Worm (Caenorhabditis elegans) whole organism, young adult: ENCODE data around the gene Y54F10AM.6.

Experiments used
- B0019.2 ChIP-seq: fragments of 200-800 bp; sonication (Bioruptor generic); conservative IDR thresholded peaks from 2 replicates; pipeline ENCODE4 v1.3.6; 2022; ENCODE audit warnings: missing genetic modification reagents, missing genetic modification characterization, missing compliant biosample characterization
- D2030.7 ChIP-seq: fragments of 200-800 bp; sonication (Bioruptor generic); IDR thresholded peaks from 2 replicates; pipeline ENCODE4 v1.3.6; 2022; ENCODE audit warnings: missing genetic modification reagents, missing genetic modification characterization, missing compliant biosample characterization
- F33H1.4 ChIP-seq: fragments of 200-800 bp; sonication (Bioruptor generic); IDR thresholded peaks from 2 replicates; pipeline ENCODE4 v1.3.6; 2022; ENCODE audit warnings: missing genetic modification reagents, missing genetic modification characterization, missing compliant biosample characterization
- F39B2.1 ChIP-seq: fragments of 200-800 bp; sonication (Bioruptor generic); IDR thresholded peaks from 2 replicates; pipeline ENCODE4 v1.3.6; 2022; ENCODE audit warnings: missing genetic modification reagents, missing genetic modification characterization, missing compliant biosample characterization
- K11D2.4 ChIP-seq: fragments of 200-800 bp; sonication (Bioruptor generic); IDR thresholded peaks from 2 replicates; pipeline ENCODE4 v1.3.6; 2022; ENCODE audit warnings: missing genetic modification reagents, missing genetic modification characterization, missing compliant biosample characterization
- Y53F4B.3 ChIP-seq: fragments of 200-800 bp; sonication (Bioruptor generic); IDR thresholded peaks from 2 replicates; pipeline ENCODE4 v1.3.6; 2022; ENCODE audit warnings: missing genetic modification reagents, missing genetic modification characterization, missing compliant biosample characterization
- Y53G8AR.9 ChIP-seq: fragments of 200-800 bp; sonication (Bioruptor generic); conservative IDR thresholded peaks from 2 replicates; pipeline ENCODE4 v1.3.6; 2022; ENCODE audit warnings: missing genetic modification reagents, missing genetic modification characterization, missing compliant biosample characterization
- Y56A3A.18 ChIP-seq: fragments of 200-800 bp; sonication (Bioruptor generic); IDR thresholded peaks from 2 replicates; pipeline ENCODE4 v1.3.6; 2022; ENCODE audit warnings: missing genetic modification reagents, missing genetic modification characterization, missing compliant biosample characterization
- Y95B8A.8 ChIP-seq: fragments of 200-800 bp; sonication (Bioruptor generic); IDR thresholded peaks from 2 replicates; pipeline ENCODE4 v1.3.6; 2022; ENCODE audit warnings: missing genetic modification reagents, missing genetic modification characterization, missing compliant biosample characterization
- attf-3 ChIP-seq: fragments of 200-800 bp; sonication (Bioruptor generic); conservative IDR thresholded peaks from 2 replicates; pipeline ENCODE4 v1.3.6; 2022; ENCODE audit warnings: missing genetic modification reagents, missing genetic modification characterization, missing compliant biosample characterization
- attf-6 ChIP-seq: fragments of 200-800 bp; sonication (Bioruptor generic); IDR thresholded peaks from 2 replicates; pipeline ENCODE4 v1.3.6; 2022; ENCODE audit warnings: missing genetic modification reagents, missing genetic modification characterization, missing compliant biosample characterization
- bed-1 ChIP-seq: fragments of 200-800 bp; sonication (Bioruptor generic); IDR thresholded peaks from 2 replicates; pipeline ENCODE4 v1.3.6; 2022; ENCODE audit warnings: missing genetic modification reagents, missing genetic modification characterization, missing compliant biosample characterization
- cebp-2 ChIP-seq: fragments of 200-800 bp; sonication (Bioruptor generic); IDR thresholded peaks from 2 replicates; pipeline ENCODE4 v1.3.6; 2022; ENCODE audit warnings: missing genetic modification characterization, missing compliant biosample characterization
- ceh-100 ChIP-seq: fragments of 200-800 bp; sonication (Bioruptor generic); IDR thresholded peaks from 2 replicates; pipeline ENCODE4 v1.3.6; 2022; ENCODE audit warnings: missing genetic modification reagents, missing genetic modification characterization, missing compliant biosample characterization
- ceh-40 ChIP-seq: fragments of 200-800 bp; sonication (Bioruptor generic); IDR thresholded peaks from 2 replicates; pipeline ENCODE4 v1.3.6; 2022; ENCODE audit warnings: missing genetic modification characterization, missing compliant biosample characterization
- ceh-58 ChIP-seq: fragments of 200-800 bp; sonication (Bioruptor generic); IDR thresholded peaks from 2 replicates; pipeline ENCODE4 v1.3.6; 2022; ENCODE audit warnings: missing genetic modification characterization, missing compliant biosample characterization
- ceh-91 ChIP-seq: fragments of 200-800 bp; sonication (Bioruptor generic); IDR thresholded peaks from 2 replicates; pipeline ENCODE4 v1.3.6; 2022; ENCODE audit warnings: missing genetic modification reagents, missing genetic modification characterization, missing compliant biosample characterization
- egl-18 ChIP-seq: fragments of 200-800 bp; sonication (Bioruptor generic); IDR thresholded peaks from 2 replicates; pipeline ENCODE4 v1.3.6; 2022; ENCODE audit warnings: missing genetic modification reagents, missing genetic modification characterization, missing compliant biosample characterization
- egrh-3 ChIP-seq: fragments of 200-800 bp; sonication (Bioruptor generic); IDR thresholded peaks from 2 replicates; pipeline ENCODE4 v1.3.6; 2022; ENCODE audit warnings: missing genetic modification reagents, missing genetic modification characterization, missing compliant biosample characterization
- hmg-1.2 ChIP-seq: fragments of 200-800 bp; sonication (Bioruptor generic); IDR thresholded peaks from 2 replicates; pipeline ENCODE4 v1.3.6; 2022; ENCODE audit warnings: missing genetic modification reagents, missing genetic modification characterization, missing compliant biosample characterization
- hmg-20 ChIP-seq: fragments of 200-800 bp; sonication (Bioruptor generic); IDR thresholded peaks from 2 replicates; pipeline ENCODE4 v1.3.6; 2022; ENCODE audit warnings: missing genetic modification reagents, missing genetic modification characterization, missing compliant biosample characterization
- hsf-1 ChIP-seq: fragments of 200-800 bp; sonication (Bioruptor generic); IDR thresholded peaks from 2 replicates; pipeline ENCODE4 v1.3.6; 2022; ENCODE audit warnings: missing genetic modification reagents, missing genetic modification characterization, missing compliant biosample characterization
- lag-1 ChIP-seq: fragments of 200-800 bp; sonication (Bioruptor generic); IDR thresholded peaks from 2 replicates; pipeline ENCODE4 v1.3.6; 2022; ENCODE audit warnings: missing genetic modification reagents, missing genetic modification characterization, missing compliant biosample characterization
- let-526 ChIP-seq: fragments of 200-800 bp; sonication (Bioruptor generic); IDR thresholded peaks from 2 replicates; pipeline ENCODE4 v1.3.6; 2022; ENCODE audit warnings: missing genetic modification reagents, missing genetic modification characterization, missing compliant biosample characterization
- lin-26 ChIP-seq: fragments of 200-800 bp; sonication (Bioruptor generic); IDR thresholded peaks from 2 replicates; pipeline ENCODE4 v1.3.6; 2022; ENCODE audit warnings: missing genetic modification reagents, missing genetic modification characterization, missing compliant biosample characterization
- madf-3 ChIP-seq: fragments of 200-800 bp; sonication (Bioruptor generic); IDR thresholded peaks from 2 replicates; pipeline ENCODE4 v1.3.6; 2022; ENCODE audit warnings: missing genetic modification reagents, missing genetic modification characterization, missing compliant biosample characterization
- madf-6 ChIP-seq: fragments of 200-800 bp; sonication (Bioruptor generic); IDR thresholded peaks from 2 replicates; pipeline ENCODE4 v1.3.6; 2022; ENCODE audit warnings: missing genetic modification reagents, missing genetic modification characterization, missing compliant biosample characterization
- madf-8 ChIP-seq: fragments of 200-800 bp; sonication (Bioruptor generic); conservative IDR thresholded peaks from 2 replicates; pipeline ENCODE4 v1.3.6; 2022; ENCODE audit warnings: missing genetic modification reagents, missing genetic modification characterization, missing compliant biosample characterization
- nfya-2 ChIP-seq: fragments of 200-800 bp; sonication (Bioruptor generic); IDR thresholded peaks from 2 replicates; pipeline ENCODE4 v1.3.6; 2022; ENCODE audit warnings: missing genetic modification reagents, missing genetic modification characterization, missing compliant biosample characterization
- nhr-120 ChIP-seq: fragments of 200-800 bp; sonication (Bioruptor generic); IDR thresholded peaks from 2 replicates; pipeline ENCODE4 v1.3.6; 2022; ENCODE audit warnings: missing genetic modification characterization, missing compliant biosample characterization
- pbrm-1 ChIP-seq: fragments of 200-800 bp; sonication (Bioruptor generic); IDR thresholded peaks from 2 replicates; pipeline ENCODE4 v1.3.6; 2022; ENCODE audit warnings: missing genetic modification reagents, missing genetic modification characterization, missing compliant biosample characterization
- rcor-1 ChIP-seq: fragments of 200-800 bp; sonication (Bioruptor generic); IDR thresholded peaks from 2 replicates; pipeline ENCODE4 v1.3.6; 2022; ENCODE audit warnings: missing genetic modification reagents, missing genetic modification characterization, missing compliant biosample characterization
- ztf-25 ChIP-seq: fragments of 200-800 bp; sonication (Bioruptor generic); IDR thresholded peaks from 2 replicates; pipeline ENCODE4 v1.3.6; 2022; ENCODE audit warnings: missing genetic modification reagents, missing genetic modification characterization, missing compliant biosample characterization
- ztf-6 ChIP-seq: fragments of 200-800 bp; sonication (Bioruptor generic); IDR thresholded peaks from 2 replicates; pipeline ENCODE4 v1.3.6; 2022; ENCODE audit warnings: missing genetic modification reagents, missing genetic modification characterization, missing compliant biosample characterization

Gene Y54F10AM.6

DNA sequence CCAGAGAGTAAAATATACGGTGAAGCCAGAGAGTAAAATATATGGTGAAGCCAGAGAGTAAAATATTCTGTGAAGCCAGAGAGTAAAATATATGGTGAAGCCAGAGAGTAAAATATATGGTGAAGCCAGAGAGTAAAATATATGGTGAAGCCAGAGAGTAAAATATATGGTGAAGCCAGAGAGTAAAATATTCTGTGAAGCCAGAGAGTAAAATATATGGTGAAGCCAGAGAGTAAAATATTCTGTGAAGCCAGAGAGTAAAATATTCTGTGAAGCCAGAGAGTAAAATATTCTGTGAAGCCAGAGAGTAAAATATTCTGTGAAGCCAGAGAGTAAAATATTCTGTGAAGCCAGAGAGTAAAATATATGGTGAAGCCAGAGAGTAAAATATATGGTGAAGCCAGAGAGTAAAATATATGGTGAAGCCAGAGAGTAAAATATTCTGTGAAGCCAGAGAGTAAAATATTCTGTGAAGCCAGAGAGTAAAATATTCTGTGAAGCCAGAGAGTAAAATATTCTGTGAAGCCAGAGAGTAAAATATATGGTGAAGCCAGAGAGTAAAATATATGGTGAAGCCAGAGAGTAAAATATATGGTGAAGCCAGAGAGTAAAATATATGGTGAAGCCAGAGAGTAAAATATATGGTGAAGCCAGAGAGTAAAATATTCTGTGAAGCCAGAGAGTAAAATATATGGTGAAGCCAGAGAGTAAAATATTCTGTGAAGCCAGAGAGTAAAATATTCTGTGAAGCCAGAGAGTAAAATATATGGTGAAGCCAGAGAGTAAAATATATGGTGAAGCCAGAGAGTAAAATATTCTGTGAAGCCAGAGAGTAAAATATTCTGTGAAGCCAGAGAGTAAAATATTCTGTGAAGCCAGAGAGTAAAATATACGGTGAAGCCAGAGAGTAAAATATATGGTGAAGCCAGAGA lies 11.1 kb upstream of the Y54F10AM.6 start (continued):
- TF ChIP-seq madf-3 (GFP tag; lab: Robert Waterston, UW): peak; percentile 95
- peak; percentile 98 for TF ChIP-seq bed-1
- TF ChIP-seq ceh-91 (GFP tag; lab: Robert Waterston, UW): peak; percentile 79
- TF ChIP-seq D2030.7: 0 out of 2 replicates have a peak, but pooled peaks have one; percentile 21
- peak; percentile 90; the same call in 1 of the 2 replicates for TF ChIP-seq nfya-2 (GFP tag; lab: Robert Waterston, UW)
- 0 out of 2 replicates have a peak, but pooled peaks have one; percentile 35 for TF ChIP-seq ceh-40 (GFP tag; lab: Robert Waterston, UW)
- peak; percentile 18; the same call in 1 of the 2 replicates for TF ChIP-seq pbrm-1 (GFP tag; lab: Robert Waterston, UW)
- TF ChIP-seq ztf-6: peak; percentile 87; the same call in 1 of the 2 replicates
- TF ChIP-seq ceh-100: peak; percentile 38; the same call in 1 of the 2 replicates
- TF ChIP-seq let-526 (GFP tag; lab: Robert Waterston, UW): peak; percentile 87; the same call in 1 of the 2 replicates
- TF ChIP-seq, all 124 proteins: peak for 26; not testable (repeated sequence) for 98

DNA sequence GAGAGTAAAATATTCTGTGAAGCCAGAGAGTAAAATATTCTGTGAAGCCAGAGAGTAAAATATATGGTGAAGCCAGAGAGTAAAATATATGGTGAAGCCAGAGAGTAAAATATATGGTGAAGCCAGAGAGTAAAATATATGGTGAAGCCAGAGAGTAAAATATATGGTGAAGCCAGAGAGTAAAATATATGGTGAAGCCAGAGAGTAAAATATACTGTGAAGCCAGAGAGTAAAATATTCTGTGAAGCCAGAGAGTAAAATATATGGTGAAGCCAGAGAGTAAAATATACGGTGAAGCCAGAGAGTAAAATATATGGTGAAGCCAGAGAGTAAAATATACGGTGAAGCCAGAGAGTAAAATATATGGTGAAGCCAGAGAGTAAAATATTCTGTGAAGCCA lies 9.3 kb upstream of the Y54F10AM.6 start:
- peak; percentile 85; the same call in 1 of the 2 replicates for TF ChIP-seq ztf-6
- TF ChIP-seq bed-1: peak; percentile 96
- TF ChIP-seq madf-3 (GFP tag; lab: Robert Waterston, UW): peak; percentile 96
- TF ChIP-seq ceh-58 (GFP tag; lab: Robert Waterston, UW): peak; percentile 99
- TF ChIP-seq madf-6 (GFP tag; lab: Robert Waterston, UW): peak; percentile 46; the same call in 1 of the 2 replicates
- peak; percentile 100 for TF ChIP-seq egrh-3 (GFP tag; lab: Robert Waterston, UW)
- TF ChIP-seq madf-8 (GFP tag; lab: Robert Waterston, UW): peak; percentile 52; the same call in 1 of the 2 replicates
- TF ChIP-seq nhr-120 (GFP tag; lab: Robert Waterston, UW): 0 out of 2 replicates have a peak, but pooled peaks have one; percentile 70
- peak; percentile 79 for TF ChIP-seq hmg-20 (GFP tag; lab: Robert Waterston, UW)
- TF ChIP-seq hmg-1.2: peak; percentile 32; the same call in 1 of the 2 replicates
- peak; percentile 77 for TF ChIP-seq lin-26 (GFP tag; lab: Robert Waterston, UW)
- peak; percentile 16; the same call in 1 of the 2 replicates for TF ChIP-seq F33H1.4
- TF ChIP-seq ceh-91 (GFP tag; lab: Robert Waterston, UW): peak; percentile 65; the same call in 1 of the 2 replicates
- TF ChIP-seq rcor-1 (GFP tag; lab: Robert Waterston, UW): peak; percentile 51
- 0 out of 2 replicates have a peak, but pooled peaks have one; percentile 37 for TF ChIP-seq B0019.2 (GFP tag; lab: Robert Waterston, UW)
- TF ChIP-seq Y53G8AR.9 (GFP tag; lab: Robert Waterston, UW): peak; percentile 87
- peak; percentile 71; the same call in 1 of the 2 replicates for TF ChIP-seq egl-18
- peak; percentile 93 for TF ChIP-seq let-526 (GFP tag; lab: Robert Waterston, UW)
- peak; percentile 90 for TF ChIP-seq nfya-2 (GFP tag; lab: Robert Waterston, UW)
- peak; percentile 80 for TF ChIP-seq hsf-1 (GFP tag; lab: Robert Waterston, UW)
- 0 out of 2 replicates have a peak, but pooled peaks have one; percentile 25 for TF ChIP-seq D2030.7
- peak; percentile 99 for TF ChIP-seq Y53F4B.3 (GFP tag; lab: Robert Waterston, UW)
- peak; percentile 67; the same call in 1 of the 2 replicates for TF ChIP-seq attf-3 (GFP tag; lab: Robert Waterston, UW)
- peak; percentile 94; the same call in 1 of the 2 replicates for TF ChIP-seq cebp-2 (GFP tag; lab: Robert Waterston, UW)
- TF ChIP-seq Y56A3A.18 (GFP tag; lab: Robert Waterston, UW): peak; percentile 76; the same call in 1 of the 2 replicates
- TF ChIP-seq ceh-100: peak; percentile 45; the same call in 1 of the 2 replicates
- TF ChIP-seq Y95B8A.8 (GFP tag; lab: Robert Waterston, UW): peak; percentile 61; the same call in 1 of the 2 replicates
- TF ChIP-seq attf-6 (GFP tag; lab: Robert Waterston, UW): peak; percentile 77
- 0 out of 2 replicates have a peak, but pooled peaks have one; percentile 7 for TF ChIP-seq lag-1 (GFP tag; lab: Robert Waterston, UW)
- TF ChIP-seq K11D2.4 (GFP tag; lab: Robert Waterston, UW): peak; percentile 39; the same call in 1 of the 2 replicates
- TF ChIP-seq ztf-25 (GFP tag; lab: Robert Waterston, UW): peak; percentile 79; the same call in 1 of the 2 replicates
- peak; percentile 86 for TF ChIP-seq F39B2.1
- peak; percentile 87 for TF ChIP-seq ceh-40 (GFP tag; lab: Robert Waterston, UW)
